Fruit fly (Drosophila melanogaster) whole organism, prepupa: ENCODE data around the gene CG7006.
A peak's percentile ranks its signal among the peaks of the same experiment; 100 is the strongest.

Experiments
- Blimp-1 ChIP-seq: fragments of 200-800 bp; sonication (Bioruptor generic); optimal IDR thresholded peaks from 3 replicates; lab custom pipeline; 2017; ENCODE audit warnings: missing biosample characterization, missing genetic modification characterization, mild to moderate bottlenecking, moderate library complexity, missing genetic modification reagents
- CG10669 ChIP-seq: fragments of 200-800 bp; sonication (Bioruptor generic); optimal IDR thresholded peaks from 3 replicates; lab custom pipeline; 2018; ENCODE audit warnings: missing biosample characterization, mild to moderate bottlenecking, missing genetic modification characterization, moderate library complexity
- CG1621 ChIP-seq: fragments of 200-800 bp; sonication (Bioruptor generic); optimal IDR thresholded peaks from 3 replicates; lab custom pipeline; 2018; ENCODE audit warnings: missing biosample characterization, mild to moderate bottlenecking, missing genetic modification characterization
- CG16779 ChIP-seq: fragments of 200-800 bp; sonication (Bioruptor generic); optimal IDR thresholded peaks from 3 replicates; lab custom pipeline; 2017; ENCODE audit warnings: missing biosample characterization, mild to moderate bottlenecking, missing genetic modification characterization
- CG31627 ChIP-seq: fragments of 200-800 bp; sonication (Bioruptor generic); optimal IDR thresholded peaks from 3 replicates; lab custom pipeline; 2016; ENCODE audit warnings: missing biosample characterization, missing genetic modification characterization
- CG32006 ChIP-seq: fragments of 200-800 bp; sonication (Bioruptor generic); optimal IDR thresholded peaks from 3 replicates; lab custom pipeline; 2017; ENCODE audit warnings: missing biosample characterization, mild to moderate bottlenecking, missing genetic modification characterization
- CG34406 ChIP-seq: fragments of 200-800 bp; sonication (Bioruptor generic); optimal IDR thresholded peaks from 3 replicates; lab custom pipeline; 2016; ENCODE audit warnings: missing biosample characterization, missing genetic modification characterization
- CG3919 ChIP-seq: fragments of 200-800 bp; sonication (Bioruptor generic); optimal IDR thresholded peaks from 3 replicates; lab custom pipeline; 2016; ENCODE audit warnings: missing biosample characterization, missing genetic modification characterization
- CG4318 ChIP-seq: fragments of 200-800 bp; sonication (Bioruptor generic); optimal IDR thresholded peaks from 3 replicates; lab custom pipeline; 2017; ENCODE audit warnings: missing biosample characterization, mild to moderate bottlenecking, missing genetic modification characterization
- CG6163 ChIP-seq: fragments of 200-800 bp; sonication (Bioruptor generic); IDR thresholded peaks from 3 replicates; pipeline ENCODE4 v1.3.6; 2022; ENCODE audit warnings: missing biosample characterization, missing genetic modification characterization
- CG6854 ChIP-seq: fragments of 200-800 bp; sonication (Bioruptor generic); optimal IDR thresholded peaks from 2 replicates; lab custom pipeline; 2017; ENCODE audit warnings: missing biosample characterization, mild to moderate bottlenecking, missing genetic modification characterization
- CG7368 ChIP-seq: fragments of 200-800 bp; sonication (Bioruptor generic); optimal IDR thresholded peaks from 3 replicates; lab custom pipeline; 2016; ENCODE audit warnings: missing biosample characterization, missing genetic modification characterization
- CG8119 ChIP-seq: fragments of 200-800 bp; sonication (Bioruptor generic); IDR thresholded peaks from 3 replicates; pipeline ENCODE4 v1.3.6; 2022; ENCODE audit warnings: missing biosample characterization, missing genetic modification characterization
- CG8319 ChIP-seq: fragments of 200-800 bp; sonication (Bioruptor generic); optimal IDR thresholded peaks from 3 replicates; lab custom pipeline; 2016; ENCODE audit warnings: missing biosample characterization, missing genetic modification characterization
- CG8632 ChIP-seq: fragments of 200-800 bp; sonication (Bioruptor generic); optimal IDR thresholded peaks from 3 replicates; lab custom pipeline; 2016; ENCODE audit warnings: missing biosample characterization, missing genetic modification characterization
- CG9139 ChIP-seq: fragments of 200-800 bp; sonication (Bioruptor generic); optimal IDR thresholded peaks from 3 replicates; lab custom pipeline; 2017; ENCODE audit warnings: missing biosample characterization, mild to moderate bottlenecking, missing genetic modification characterization
- Eip75B ChIP-seq: fragments of 200-800 bp; sonication (Bioruptor generic); optimal IDR thresholded peaks from 3 replicates; lab custom pipeline; 2016; ENCODE audit warnings: missing biosample characterization, missing genetic modification characterization
- Eip78C ChIP-seq: fragments of 200-800 bp; sonication (Bioruptor generic); peaks from one replicate; lab custom pipeline; 2016; ENCODE audit warnings: missing biosample characterization, missing genetic modification characterization
- Eip93F ChIP-seq: fragments of 200-800 bp; sonication (Bioruptor generic); optimal IDR thresholded peaks from 2 replicates; lab custom pipeline; 2016; ENCODE audit warnings: missing biosample characterization, mild to moderate bottlenecking, missing genetic modification characterization
- Ets21C ChIP-seq: fragments of 200-800 bp; sonication (Bioruptor generic); optimal IDR thresholded peaks from 3 replicates; lab custom pipeline; 2016; ENCODE audit warnings: missing biosample characterization, missing genetic modification characterization
- Ets96B ChIP-seq: fragments of 200-800 bp; optimal IDR thresholded peaks from 2 replicates; lab custom pipeline; 2019; ENCODE audit warnings: missing biosample characterization, mild to moderate bottlenecking, missing genetic modification characterization, moderate library complexity
- Hr4 ChIP-seq: fragments of 200-800 bp; sonication (Bioruptor generic); optimal IDR thresholded peaks from 3 replicates; lab custom pipeline; 2016; ENCODE audit warnings: missing biosample characterization, missing genetic modification characterization
- Lpt ChIP-seq: fragments of 200-800 bp; sonication (Bioruptor generic); optimal IDR thresholded peaks from 3 replicates; lab custom pipeline; 2016; ENCODE audit warnings: missing biosample characterization, missing genetic modification characterization
- Met ChIP-seq: fragments of 200-800 bp; sonication (Bioruptor generic); optimal IDR thresholded peaks from 3 replicates; lab custom pipeline; 2016; ENCODE audit warnings: missing biosample characterization, missing genetic modification characterization
- OdsH ChIP-seq: fragments of 200-800 bp; sonication (Bioruptor generic); optimal IDR thresholded peaks from 3 replicates; lab custom pipeline; 2016; ENCODE audit warnings: missing biosample characterization, missing genetic modification characterization
- Smox ChIP-seq: fragments of 200-800 bp; sonication (Bioruptor generic); optimal IDR thresholded peaks from 3 replicates; lab custom pipeline; 2016; ENCODE audit warnings: missing biosample characterization, missing genetic modification characterization
- Sox102F ChIP-seq: fragments of 200-800 bp; sonication (Bioruptor generic); optimal IDR thresholded peaks from 2 replicates; lab custom pipeline; 2016; ENCODE audit warnings: missing biosample characterization, mild to moderate bottlenecking, missing genetic modification characterization
- achi ChIP-seq: fragments of 200-800 bp; sonication (Bioruptor generic); optimal IDR thresholded peaks from 3 replicates; lab custom pipeline; 2016; ENCODE audit warnings: missing biosample characterization, missing genetic modification characterization
- cyc ChIP-seq: fragments of 200-800 bp; sonication (Bioruptor generic); optimal IDR thresholded peaks from 3 replicates; lab custom pipeline; 2016; ENCODE audit warnings: missing biosample characterization, missing genetic modification characterization
- eg ChIP-seq: fragments of 200-800 bp; sonication (Bioruptor generic); IDR thresholded peaks from 3 replicates; pipeline ENCODE4 v1.3.6; 2022; ENCODE audit warnings: missing biosample characterization, missing genetic modification characterization
- esn ChIP-seq: fragments of 200-800 bp; sonication (Bioruptor generic); optimal IDR thresholded peaks from 2 replicates; lab custom pipeline; 2016; ENCODE audit warnings: missing biosample characterization, mild to moderate bottlenecking, missing genetic modification characterization, moderate library complexity
- fd85E ChIP-seq: fragments of 200-800 bp; sonication (Bioruptor generic); optimal IDR thresholded peaks from 3 replicates; lab custom pipeline; 2016; ENCODE audit warnings: missing biosample characterization, missing genetic modification characterization
- fkh ChIP-seq: fragments of 200-800 bp; sonication (Bioruptor generic); optimal IDR thresholded peaks from 3 replicates; lab custom pipeline; 2017; ENCODE audit warnings: missing biosample characterization, mild to moderate bottlenecking, missing genetic modification characterization, moderate library complexity
- lz ChIP-seq: fragments of 200-800 bp; sonication (Bioruptor generic); optimal IDR thresholded peaks from 3 replicates; lab custom pipeline; 2016; ENCODE audit warnings: missing biosample characterization, missing genetic modification characterization
- net ChIP-seq: fragments of 200-800 bp; sonication (Bioruptor generic); optimal IDR thresholded peaks from 3 replicates; lab custom pipeline; 2016; ENCODE audit warnings: missing biosample characterization, missing genetic modification characterization
- pdm3 ChIP-seq: fragments of 200-800 bp; sonication (Bioruptor generic); optimal IDR thresholded peaks from 3 replicates; lab custom pipeline; 2016; ENCODE audit warnings: missing biosample characterization, missing genetic modification characterization
- salr ChIP-seq, 2 experiments: fragments of 200-800 bp; sonication (Bioruptor generic); optimal IDR thresholded peaks; 3 replicates each; lab custom pipeline; 2016 to 2018; ENCODE audit warnings: missing biosample characterization in 2 of 2, missing genetic modification characterization in 2 of 2, mild to moderate bottlenecking in 1 of 2
- ss ChIP-seq, 2 experiments: fragments of 200-800 bp; sonication (Bioruptor generic); optimal IDR thresholded peaks; 2 replicates in 1 of 2; 3 replicates in 1 of 2; lab custom pipeline; 2017 to 2018; ENCODE audit warnings: mild to moderate bottlenecking in 2 of 2, missing biosample characterization in 2 of 2, missing genetic modification characterization in 2 of 2, moderate library complexity in 1 of 2
- svp ChIP-seq: fragments of 200-800 bp; sonication (Bioruptor generic); peaks from one replicate; lab custom pipeline; 2016; ENCODE audit warnings: missing biosample characterization, missing genetic modification characterization
- topi ChIP-seq: fragments of 200-800 bp; sonication (Bioruptor generic); optimal IDR thresholded peaks from 3 replicates; lab custom pipeline; 2016; ENCODE audit warnings: missing biosample characterization, missing genetic modification characterization
- vri ChIP-seq: fragments of 200-800 bp; sonication (Bioruptor generic); optimal IDR thresholded peaks from 3 replicates; lab custom pipeline; 2016; ENCODE audit warnings: missing biosample characterization, mild to moderate bottlenecking, missing genetic modification characterization

CG7006 gene

DNA sequence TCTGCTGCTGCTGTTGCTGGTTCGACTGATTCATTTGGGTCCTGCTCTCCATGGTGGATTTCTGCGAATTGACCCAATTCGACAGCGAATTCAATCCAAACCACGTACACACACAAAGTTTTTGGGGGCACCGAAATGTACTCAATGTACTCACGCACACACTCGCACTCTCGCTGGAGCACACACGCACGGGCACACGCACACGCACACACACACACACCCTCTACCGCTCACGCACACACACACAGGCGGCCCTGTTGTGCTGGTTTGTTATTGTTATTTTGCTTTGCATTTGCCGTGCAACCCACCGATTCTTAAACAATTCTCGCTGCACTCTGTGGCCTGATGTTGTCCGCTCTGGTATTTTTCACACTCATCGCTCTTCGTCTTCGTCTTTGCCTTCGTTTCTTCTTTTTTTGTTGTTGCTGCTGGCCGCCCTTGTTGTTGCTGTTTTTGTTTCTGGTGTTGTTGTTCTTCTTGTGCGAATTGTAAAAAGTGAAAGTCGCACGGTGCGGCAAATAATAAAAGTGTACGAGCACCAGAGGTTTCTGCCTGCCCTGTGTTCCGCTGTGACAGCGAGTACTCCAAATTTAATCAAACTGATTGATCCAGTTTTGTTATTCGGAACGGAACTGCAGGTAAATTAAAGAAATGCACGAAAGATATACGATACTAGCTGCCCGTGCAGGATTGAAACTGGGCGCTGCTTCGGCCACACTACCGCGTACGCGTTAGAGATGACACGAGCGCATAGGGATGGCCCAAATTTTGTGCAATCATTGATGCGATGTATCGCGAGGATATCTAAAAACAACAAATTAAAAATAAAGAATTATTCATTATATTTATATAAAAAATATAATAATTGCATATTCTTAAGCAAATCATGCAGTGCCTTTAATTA lies 25.8 kb downstream of the CG7006 start, which contains the start of gene CG3744 (continued):
- TF ChIP-seq topi (peak; percentile 64), Blimp-1 (GFP tag; lab: Kevin White, UChicago) (peak; percentile 99), Sox102F (peak; percentile 35), Ets21C (GFP tag; lab: Kevin White, UChicago) (peak; percentile 66), cyc (peak; percentile 81), OdsH (GFP tag; lab: Kevin White, UChicago) (peak; percentile 82), pdm3 (GFP tag; lab: Kevin White, UChicago) (no peak), ss (GFP tag; optimal IDR thresholded peaks at IDR 0.05; lab: Kevin White, UChicago) (peak in 1 of 2 experiments; percentile 70), Smox (GFP tag; lab: Kevin White, UChicago) (no peak), CG4318 (GFP tag; lab: Kevin White, UChicago) (no peak), Eip78C (GFP tag; lab: Kevin White, UChicago) (peak; percentile 86), CG8119 (GFP tag; lab: Robert Waterston, UW) (peak; percentile 76), CG32006 (GFP tag; lab: Kevin White, UChicago) (peak; percentile 85), CG8632 (GFP tag; lab: Kevin White, UChicago) (peak; percentile 72), fd85E (GFP tag; lab: Kevin White, UChicago) (no peak), eg (peak; percentile 94), lz (peak; percentile 74), CG6163 (peak; percentile 89), salr (GFP tag; optimal IDR thresholded peaks at IDR 0.05; lab: Kevin White, UChicago) (peak in 1 of 2 experiments; percentile 70), CG8319 (GFP tag; lab: Kevin White, UChicago) (no peak)
- TF ChIP-seq, all 60 proteins: peak for 47

dm6 chr3R:24876843-24877457 lies 26.5 kb downstream of the CG7006 start, which contains the start of the genes CG11089 and CG31381:
TSS of gene CG11089 (plus strand) at chr3R:24877045.
TSS of gene CG31381 (plus strand) at chr3R:24877045.
- TF ChIP-seq CG7368 (GFP tag; lab: Kevin White, UChicago) (no peak), CG6854 (GFP tag; lab: Kevin White, UChicago) (no peak), fkh (GFP tag; lab: Kevin White, UChicago) (no peak), pdm3 (GFP tag; lab: Kevin White, UChicago) (no peak), Eip78C (GFP tag; lab: Kevin White, UChicago) (peak; percentile 85), CG10669 (GFP tag; lab: Kevin White, UChicago) (no peak), esn (GFP tag; lab: Kevin White, UChicago) (no peak), eg (no peak), Met (GFP tag; lab: Kevin White, UChicago) (no peak), CG1621 (tag; lab: Kevin White, UChicago) (peak; percentile 82), CG32006 (GFP tag; lab: Kevin White, UChicago) (no peak), CG34406 (GFP tag; lab: Kevin White, UChicago) (no peak), Lpt (no peak), CG31627 (GFP tag; lab: Kevin White, UChicago) (no peak)

DNA sequence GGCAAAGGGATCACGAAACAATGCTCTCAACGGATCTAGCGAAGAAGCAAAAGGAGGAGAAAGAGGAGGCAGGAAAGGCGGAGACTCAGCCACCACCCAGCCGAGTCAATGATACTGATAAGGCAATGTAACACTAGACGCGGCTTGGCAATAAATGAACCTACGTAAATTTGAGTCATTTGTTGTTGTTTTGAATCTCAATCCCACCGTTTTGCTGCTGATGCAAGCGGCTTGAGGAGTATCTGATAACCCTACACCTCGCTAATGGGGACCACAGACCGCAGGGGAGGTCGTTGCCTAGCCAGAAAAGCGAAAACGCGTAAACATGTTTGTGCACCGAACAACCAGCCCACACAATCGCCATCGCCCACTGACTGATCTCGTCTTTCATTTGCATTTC lies 28.2 kb downstream of the CG7006 start:
- TF ChIP-seq topi (no peak), svp (GFP tag; lab: Kevin White, UChicago) (peak; percentile 100)

dm6 chr3R:24886470-24886869 lies 36.0 kb downstream of the CG7006 start:
- TF ChIP-seq CG8319 (GFP tag; lab: Kevin White, UChicago) (peak; percentile 1), Eip75B (GFP tag; lab: Kevin White, UChicago) (peak; percentile 34), Eip93F (GFP tag; lab: Kevin White, UChicago) (no peak), vri (no peak), CG9139 (GFP tag; lab: Kevin White, UChicago) (no peak), Ets96B (tag; lab: Kevin White, UChicago) (no peak), net (GFP tag; lab: Kevin White, UChicago) (peak; percentile 39), CG10669 (GFP tag; lab: Kevin White, UChicago) (no peak), achi (peak; percentile 33), Hr4 (peak; percentile 80), CG8119 (GFP tag; lab: Robert Waterston, UW) (peak; percentile 41; the same call in 2 of the 3 replicates), lz (no peak), Eip78C (GFP tag; lab: Kevin White, UChicago) (peak; percentile 90), CG6163 (peak; percentile 47; the same call in 1 of the 3 replicates), ss (GFP tag; optimal IDR thresholded peaks at IDR 0.05; lab: Kevin White, UChicago) (no peak), CG16779 (no peak), Blimp-1 (GFP tag; lab: Kevin White, UChicago) (peak; percentile 5), CG3919 (GFP tag; lab: Kevin White, UChicago) (peak; percentile 46), CG8632 (GFP tag; lab: Kevin White, UChicago) (peak; percentile 2), fd85E (GFP tag; lab: Kevin White, UChicago) (no peak), pdm3 (GFP tag; lab: Kevin White, UChicago) (peak; percentile 53), CG34406 (GFP tag; lab: Kevin White, UChicago) (peak; percentile 63)
